Worm (Caenorhabditis elegans): ENCODE data around the gene fbxa-199.

fbxa-199 gene

DNA sequence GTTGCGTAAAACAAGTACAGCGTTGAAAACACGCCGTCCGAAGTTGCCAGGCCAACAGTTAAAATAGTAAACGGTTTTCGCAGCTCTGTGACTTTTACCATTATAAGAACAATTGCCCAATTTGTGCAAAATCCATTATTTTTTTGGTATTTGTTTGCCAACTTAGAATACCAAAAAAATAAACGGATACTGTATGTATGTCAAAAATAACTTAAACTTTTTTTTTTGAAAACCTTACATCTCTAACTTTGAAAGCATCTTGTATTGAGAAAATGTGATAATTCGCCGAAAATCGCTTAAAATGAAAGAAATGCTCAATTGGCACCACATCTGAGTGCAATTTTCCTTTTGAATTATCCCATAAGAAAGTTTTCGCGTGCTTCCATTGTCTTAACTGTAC, at the start of gene fbxa-199:
Gene fbxa-199, minus strand, starts transcription at position 101 of the 400 bp plus-strand sequence.
- TF ChIP-seq bed-1 (GFP tag; IDR thresholded peaks at IDR 0.05) (no peak), madf-3 (GFP tag; IDR thresholded peaks at IDR 0.05) (no peak), let-607 (tag; optimal IDR thresholded peaks at IDR 0.05) (no peak), sea-2 (GFP tag; IDR thresholded peaks at IDR 0.05) (no peak), hrde-1 (tag; optimal IDR thresholded peaks at IDR 0.05; ENCODE audit: borderline replicate concordance) (no peak), ztf-6 (GFP tag; IDR thresholded peaks at IDR 0.05) (no peak), efl-1 (GFP tag; optimal IDR thresholded peaks at IDR 0.05) (no peak), snpc-1.1 (tag; optimal IDR thresholded peaks at IDR 0.05; ENCODE audit: insufficient read depth) (no peak), B0035.1 (tag; optimal IDR thresholded peaks at IDR 0.05) (no peak), ceh-79 (tag; optimal IDR thresholded peaks at IDR 0.05) (no peak), B0261.1 (tag; optimal IDR thresholded peaks at IDR 0.05) (no peak), unc-62 (GFP tag; optimal IDR thresholded peaks at IDR 0.05) (no peak), Y79H2A.3 (GFP tag; conservative IDR thresholded peaks at IDR 0.05) (no peak), zim-3 (tag; optimal IDR thresholded peaks at IDR 0.05) (no peak), gei-17 (GFP tag; optimal IDR thresholded peaks at IDR 0.05) (no peak), madf-10 (tag; optimal IDR thresholded peaks at IDR 0.05) (no peak), F57A8.1 (GFP tag; optimal IDR thresholded peaks at IDR 0.05) (no peak)

DNA sequence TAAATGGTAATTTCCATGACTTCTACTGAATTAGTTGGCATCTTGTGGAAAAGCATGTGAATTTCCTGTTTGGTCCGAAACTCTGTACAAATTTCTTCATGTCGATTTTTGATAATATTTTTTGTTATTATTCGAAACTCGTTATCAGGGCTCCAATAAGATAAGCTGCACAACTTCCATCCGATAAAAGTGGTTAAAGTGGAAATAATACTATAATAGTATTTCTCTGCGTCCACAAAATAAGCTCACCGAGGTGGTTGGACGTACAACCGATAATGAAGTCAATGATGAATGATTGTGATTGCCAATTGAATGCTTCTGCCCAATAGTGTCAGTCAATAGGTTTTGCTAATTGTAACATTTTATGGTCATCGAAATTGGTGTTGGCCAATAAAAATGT, 49.8 kb upstream of the fbxa-199 start, which contains the start of gene T26H5.4:
Gene T26H5.4, minus strand, starts transcription at position 294 of the 400 bp plus-strand sequence.
- TF ChIP-seq egrh-3 (GFP tag; IDR thresholded peaks at IDR 0.05) (no peak), nhr-80 (tag; optimal IDR thresholded peaks at IDR 0.05) (peak; percentile 3)

DNA sequence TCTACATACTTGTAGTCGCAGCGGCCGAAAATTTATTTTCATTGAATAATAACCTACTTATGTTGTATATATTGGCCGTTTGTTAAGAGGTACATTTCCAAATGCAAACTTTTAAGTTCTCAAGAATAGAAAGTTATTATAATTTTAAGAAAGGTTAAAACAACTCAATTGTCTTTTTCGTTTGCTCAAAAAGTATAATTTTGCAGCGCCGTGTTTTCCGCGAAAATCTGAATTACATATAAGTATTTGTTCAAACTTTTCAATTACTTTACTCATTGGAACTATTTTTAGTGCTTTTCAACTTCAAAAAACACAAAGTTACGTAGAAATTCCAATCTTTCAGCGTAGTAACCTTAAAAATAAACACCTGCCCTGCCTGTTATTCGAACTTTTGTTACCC, 46.8 kb upstream of the fbxa-199 start, which contains the start of gene srh-239:
Gene srh-239, plus strand, starts transcription at position 301 of the 400 bp plus-strand sequence.
- TF ChIP-seq B0035.1 (tag; optimal IDR thresholded peaks at IDR 0.05) (no peak), egrh-3 (GFP tag; IDR thresholded peaks at IDR 0.05) (no peak), mcd-1 (GFP tag; IDR thresholded peaks at IDR 0.05) (no peak), ztf-6 (GFP tag; IDR thresholded peaks at IDR 0.05) (no peak), lin-35 (GFP tag; optimal IDR thresholded peaks at IDR 0.05) (no peak), F37B4.10 (GFP tag; IDR thresholded peaks at IDR 0.05) (no peak), sea-2 (GFP tag; IDR thresholded peaks at IDR 0.05) (no peak)

DNA sequence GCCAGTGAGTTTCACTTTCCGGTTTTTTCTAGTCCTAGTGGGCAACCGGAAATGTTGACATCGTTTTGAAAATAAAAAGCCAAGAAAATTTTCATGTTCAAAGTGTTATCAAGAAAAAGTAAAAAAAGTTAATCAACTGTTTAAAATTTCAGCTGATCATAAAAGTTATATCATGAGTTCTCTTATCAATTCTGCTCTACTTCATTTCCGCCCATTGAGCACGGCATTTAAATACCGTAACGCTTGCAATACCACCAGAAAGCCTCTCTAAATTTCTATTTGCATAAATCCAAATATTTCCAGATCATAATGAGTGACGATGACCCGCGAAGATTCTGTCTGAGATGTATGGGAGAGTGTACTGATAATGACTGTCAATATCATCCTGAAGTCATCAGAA, 46.0 kb upstream of the fbxa-199 start, which contains the start of gene T26H5.9:
Gene T26H5.9, plus strand, starts transcription at position 302 of the 400 bp plus-strand sequence.
- TF ChIP-seq pha-4 (tag; optimal IDR thresholded peaks at IDR 0.05) (no peak), let-607 (tag; optimal IDR thresholded peaks at IDR 0.05) (no peak), lin-35 (GFP tag; optimal IDR thresholded peaks at IDR 0.05) (no peak), nhr-80 (tag; optimal IDR thresholded peaks at IDR 0.05) (peak; percentile 2)

DNA sequence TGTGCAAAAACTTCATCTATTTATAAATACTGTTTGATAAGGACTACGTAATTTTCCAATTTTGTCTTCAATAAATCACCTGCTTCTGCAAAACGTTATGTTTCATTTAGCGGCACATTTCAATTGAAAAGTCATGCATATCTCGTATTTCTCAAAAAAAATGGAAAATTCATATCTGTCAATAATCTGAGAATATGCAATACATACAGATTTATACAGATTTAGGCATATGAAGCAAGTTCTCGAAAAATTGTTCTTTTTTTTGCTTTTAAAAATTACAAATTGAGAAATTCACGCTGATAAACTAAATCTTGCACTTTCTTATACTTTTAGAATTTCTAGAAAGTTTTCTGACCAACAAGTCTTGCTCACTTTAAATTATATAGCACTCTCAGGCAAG, 45.6 kb upstream of the fbxa-199 start, which contains the start of gene T26H5.11:
Gene T26H5.11, minus strand, starts transcription at position 101 of the 400 bp plus-strand sequence.
- no peak for TF ChIP-seq lin-54 (GFP tag; optimal IDR thresholded peaks at IDR 0.05)
- no peak for TF ChIP-seq ceh-100 (GFP tag; IDR thresholded peaks at IDR 0.05)
- TF ChIP-seq cebp-1 (GFP tag; IDR thresholded peaks at IDR 0.05): no peak
- no peak for TF ChIP-seq cebp-1 (tag; optimal IDR thresholded peaks at IDR 0.05)
- no peak for TF ChIP-seq pha-4 (tag; optimal IDR thresholded peaks at IDR 0.05)
- TF ChIP-seq F57A8.1 (GFP tag; optimal IDR thresholded peaks at IDR 0.05): no peak
- TF ChIP-seq sea-2 (GFP tag; IDR thresholded peaks at IDR 0.05): no peak
- no peak for TF ChIP-seq nfyb-1 (GFP tag; IDR thresholded peaks at IDR 0.05)
- no peak for TF ChIP-seq F55B11.4 (tag; optimal IDR thresholded peaks at IDR 0.05; ENCODE audit: borderline replicate concordance, insufficient read depth)
- TF ChIP-seq B0035.1 (tag; optimal IDR thresholded peaks at IDR 0.05): no peak
- no peak for TF ChIP-seq gei-17 (GFP tag; optimal IDR thresholded peaks at IDR 0.05)
- TF ChIP-seq repo-1 (tag; optimal IDR thresholded peaks at IDR 0.05): no peak
- TF ChIP-seq sdz-38 (tag; optimal IDR thresholded peaks at IDR 0.05): no peak
- no peak for TF ChIP-seq nhr-90 (tag; optimal IDR thresholded peaks at IDR 0.05)
- TF ChIP-seq chd-7 (tag; optimal IDR thresholded peaks at IDR 0.05): no peak
- TF ChIP-seq ceh-58 (GFP tag; IDR thresholded peaks at IDR 0.05): no peak

Measured in whole organism, young adult.